Worm (Caenorhabditis elegans) whole organism, late embryonic: Measurements from ENCODE around the gene grl-22.

ENCODE experiments used
- C38D4.7 ChIP-seq: fragments of 200-800 bp; sonication (Bioruptor generic); optimal IDR thresholded peaks from 2 replicates; lab custom pipeline; 2018; ENCODE audit warnings: mild to moderate bottlenecking, missing genetic modification characterization, moderate library complexity, missing compliant biosample characterization
- F13H6.1 ChIP-seq: sonication (generic microtip); optimal IDR thresholded peaks from 2 replicates; lab custom pipeline; 2016; ENCODE audit warnings: missing genetic modification characterization, missing compliant biosample characterization
- K02D7.2 ChIP-seq: sonication (generic microtip); optimal IDR thresholded peaks from 2 replicates; lab custom pipeline; 2017; ENCODE audit warnings: mild to moderate bottlenecking, missing genetic modification characterization, missing compliant biosample characterization
- K09A11.1 ChIP-seq: sonication (generic microtip); optimal IDR thresholded peaks from 2 replicates; lab custom pipeline; 2017; ENCODE audit warnings: antibody characterized with exemption, mild to moderate bottlenecking, missing genetic modification characterization, missing compliant biosample characterization; ENCODE audit not compliant: insufficient read depth
- ama-1 ChIP-seq: fragments of 150-350 bp; optimal IDR thresholded peaks from 2 replicates; lab custom pipeline; 2014
- ceh-14 ChIP-seq: sonication (generic microtip); optimal IDR thresholded peaks from 2 replicates; lab custom pipeline; 2016; ENCODE audit warnings: missing genotype, missing genetic modification characterization, missing compliant biosample characterization
- ceh-19 ChIP-seq: fragments of 200-800 bp; sonication (Bioruptor generic); optimal IDR thresholded peaks from 2 replicates; lab custom pipeline; 2018; ENCODE audit warnings: mild to moderate bottlenecking, missing genetic modification characterization, missing compliant biosample characterization
- ceh-2 ChIP-seq: sonication (generic microtip); optimal IDR thresholded peaks from 2 replicates; lab custom pipeline; 2016; ENCODE audit warnings: missing genotype, missing genetic modification characterization, missing compliant biosample characterization
- ceh-24 ChIP-seq: sonication (generic microtip); optimal IDR thresholded peaks from 2 replicates; lab custom pipeline; 2016; ENCODE audit warnings: mild to moderate bottlenecking, missing genetic modification characterization, missing compliant biosample characterization
- ceh-30 ChIP-seq: fragments of 150-350 bp; optimal IDR thresholded peaks from 2 replicates; lab custom pipeline; 2014; ENCODE audit warnings: missing biosample characterization, missing genetic modification characterization
- ceh-31 ChIP-seq: sonication (generic microtip); optimal IDR thresholded peaks from 2 replicates; lab custom pipeline; 2016; ENCODE audit warnings: missing genetic modification characterization, missing compliant biosample characterization
- ceh-34 ChIP-seq: sonication (generic microtip); optimal IDR thresholded peaks from 2 replicates; lab custom pipeline; 2016; ENCODE audit warnings: mild to moderate bottlenecking, missing genetic modification characterization, missing compliant biosample characterization
- ceh-48 ChIP-seq: sonication (generic microtip); optimal IDR thresholded peaks from 2 replicates; lab custom pipeline; 2016; ENCODE audit warnings: missing genetic modification characterization, inconsistent platforms, missing compliant biosample characterization
- ceh-6 ChIP-seq: fragments of 200-800 bp; sonication (Bioruptor generic); optimal IDR thresholded peaks from 2 replicates; lab custom pipeline; 2018; ENCODE audit warnings: mild to moderate bottlenecking, missing genetic modification characterization, missing compliant biosample characterization
- ceh-9 ChIP-seq: sonication (generic microtip); optimal IDR thresholded peaks from 2 replicates; lab custom pipeline; 2016; ENCODE audit warnings: mild to moderate bottlenecking, missing genetic modification characterization, inconsistent platforms, missing compliant biosample characterization
- dmd-4 ChIP-seq: sonication (generic microtip); optimal IDR thresholded peaks from 2 replicates; lab custom pipeline; 2016; ENCODE audit warnings: borderline replicate concordance, missing genetic modification characterization, missing compliant biosample characterization
- fkh-10 ChIP-seq: fragments of 150-350 bp; optimal IDR thresholded peaks from 2 replicates; lab custom pipeline; 2014; ENCODE audit warnings: missing biosample characterization, missing genetic modification reagents, missing genetic modification characterization
- fkh-6 ChIP-seq: sonication (generic microtip); optimal IDR thresholded peaks from 2 replicates; lab custom pipeline; 2016; ENCODE audit warnings: missing genetic modification characterization, missing compliant biosample characterization
- gmeb-2 ChIP-seq: sonication (generic microtip); optimal IDR thresholded peaks from 2 replicates; lab custom pipeline; 2016; ENCODE audit warnings: missing genetic modification characterization, inconsistent platforms, missing compliant biosample characterization
- hlh-13 ChIP-seq: fragments of 200-800 bp; sonication (Bioruptor generic); optimal IDR thresholded peaks from 2 replicates; lab custom pipeline; 2018; ENCODE audit warnings: mild to moderate bottlenecking, missing genetic modification characterization, missing compliant biosample characterization
- hlh-15 ChIP-seq: sonication (generic microtip); optimal IDR thresholded peaks from 2 replicates; lab custom pipeline; 2016; ENCODE audit warnings: missing genetic modification characterization, missing compliant biosample characterization
- hlh-6 ChIP-seq: sonication (generic microtip); optimal IDR thresholded peaks from 2 replicates; lab custom pipeline; 2016; ENCODE audit warnings: missing genotype, missing genetic modification characterization, missing compliant biosample characterization
- hlh-8 ChIP-seq: sonication (generic microtip); optimal IDR thresholded peaks from 2 replicates; lab custom pipeline; 2016; ENCODE audit warnings: missing genotype, missing genetic modification characterization, missing compliant biosample characterization
- mec-3 ChIP-seq: sonication (generic microtip); optimal IDR thresholded peaks from 2 replicates; lab custom pipeline; 2016; ENCODE audit warnings: borderline replicate concordance, missing genetic modification characterization, missing compliant biosample characterization
- nhr-11 ChIP-seq: fragments of 150-350 bp; optimal IDR thresholded peaks from 2 replicates; lab custom pipeline; 2014; ENCODE audit warnings: missing biosample characterization, missing genetic modification characterization
- nhr-232 ChIP-seq: sonication (generic microtip); optimal IDR thresholded peaks from 2 replicates; lab custom pipeline; 2016; ENCODE audit warnings: missing genetic modification characterization, missing compliant biosample characterization
- npax-4 ChIP-seq: sonication (generic microtip); optimal IDR thresholded peaks from 2 replicates; lab custom pipeline; 2016; ENCODE audit warnings: missing genetic modification characterization, missing compliant biosample characterization
- pat-9 ChIP-seq: fragments of 200-800 bp; sonication (Bioruptor generic); optimal IDR thresholded peaks from 2 replicates; lab custom pipeline; 2018; ENCODE audit warnings: mild to moderate bottlenecking, missing genetic modification characterization, moderate library complexity, missing compliant biosample characterization
- pha-2 ChIP-seq: sonication (generic microtip); optimal IDR thresholded peaks from 2 replicates; lab custom pipeline; 2017; ENCODE audit warnings: mild to moderate bottlenecking, missing genetic modification characterization, missing compliant biosample characterization
- pqm-1 ChIP-seq: sonication (generic microtip); optimal IDR thresholded peaks from 2 replicates; lab custom pipeline; 2016; ENCODE audit warnings: missing genetic modification characterization, missing compliant biosample characterization
- ref-2 ChIP-seq: sonication (generic microtip); optimal IDR thresholded peaks from 2 replicates; lab custom pipeline; 2016; ENCODE audit warnings: missing genetic modification characterization, missing compliant biosample characterization
- rnt-1 ChIP-seq: sonication (generic microtip); optimal IDR thresholded peaks from 2 replicates; lab custom pipeline; 2016; ENCODE audit warnings: missing genetic modification characterization, missing compliant biosample characterization
- tbx-7 ChIP-seq: sonication (generic microtip); optimal IDR thresholded peaks from 2 replicates; lab custom pipeline; 2016; ENCODE audit warnings: missing genotype, missing genetic modification characterization, missing compliant biosample characterization
- unc-3 ChIP-seq, 2 experiments: fragments of 200-800 bp in 1 of 2; sonication (Bioruptor generic) in 1 of 2; sonication (generic microtip) in 1 of 2; conservative IDR thresholded peaks in 1 of 2; optimal IDR thresholded peaks in 1 of 2; 2 replicates each; pipeline versions ENCODE4 v1.3.6 to Lab custom; 2016 to 2022; ENCODE audit warnings: missing compliant biosample characterization in 2 of 2, missing genetic modification characterization in 2 of 2, missing genetic modification reagents in 1 of 2
- unc-42 ChIP-seq: sonication (generic microtip); optimal IDR thresholded peaks from 2 replicates; lab custom pipeline; 2016; ENCODE audit warnings: missing genotype, missing genetic modification characterization, missing compliant biosample characterization
- unc-55 ChIP-seq: sonication (generic microtip); optimal IDR thresholded peaks from 2 replicates; lab custom pipeline; 2017; ENCODE audit warnings: missing biosample characterization, missing genetic modification reagents, missing genetic modification characterization
- zip-5 ChIP-seq: sonication (generic microtip); optimal IDR thresholded peaks from 2 replicates; lab custom pipeline; 2016; ENCODE audit warnings: missing genetic modification characterization, missing compliant biosample characterization

The grl-22 gene

DNA sequence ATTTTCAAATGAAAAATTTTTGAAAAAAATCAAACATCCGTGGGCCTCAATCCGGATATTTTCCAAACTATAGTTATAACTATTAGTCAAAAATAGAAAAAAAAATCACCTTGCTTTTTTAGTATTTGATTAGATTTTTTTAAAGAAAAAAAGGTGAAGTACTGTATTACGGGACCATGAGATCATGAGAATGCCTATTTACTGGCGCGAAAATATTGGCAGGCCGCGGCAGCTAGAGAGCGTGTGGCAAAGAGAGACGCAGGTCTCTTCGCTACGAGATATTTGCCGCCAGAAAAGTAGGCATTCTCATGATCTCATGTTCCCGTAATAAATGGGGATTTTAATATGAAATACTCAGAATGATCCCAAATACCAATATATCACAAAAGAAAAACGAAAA, 8.8 kb downstream of the grl-22 start:
- TF ChIP-seq npax-4 = no peak
- TF ChIP-seq hlh-8 (tag; lab: Kevin White, UChicago) = no peak
- no peak for TF ChIP-seq F13H6.1
- TF ChIP-seq gmeb-2 (tag; lab: Kevin White, UChicago) = no peak
- TF ChIP-seq ceh-14 = no peak
- no peak for TF ChIP-seq mec-3 (tag; lab: Kevin White, UChicago)
- TF ChIP-seq ceh-19 (GFP tag; lab: Kevin White, UChicago) = no peak
- TF ChIP-seq nhr-11 (tag; lab: Kevin White, UChicago) = no peak
- TF ChIP-seq K02D7.2 (tag; lab: Kevin White, UChicago) = no peak
- TF ChIP-seq ref-2 (tag; lab: Kevin White, UChicago) = no peak
- TF ChIP-seq dmd-4 (tag; lab: Kevin White, UChicago) = no peak
- TF ChIP-seq pha-2 (tag; lab: Kevin White, UChicago) = no peak
- TF ChIP-seq ceh-24 (tag; lab: Kevin White, UChicago) = no peak
- no peak for TF ChIP-seq ceh-34
- no peak for TF ChIP-seq rnt-1 (tag; lab: Kevin White, UChicago)
- no peak for TF ChIP-seq unc-42

DNA sequence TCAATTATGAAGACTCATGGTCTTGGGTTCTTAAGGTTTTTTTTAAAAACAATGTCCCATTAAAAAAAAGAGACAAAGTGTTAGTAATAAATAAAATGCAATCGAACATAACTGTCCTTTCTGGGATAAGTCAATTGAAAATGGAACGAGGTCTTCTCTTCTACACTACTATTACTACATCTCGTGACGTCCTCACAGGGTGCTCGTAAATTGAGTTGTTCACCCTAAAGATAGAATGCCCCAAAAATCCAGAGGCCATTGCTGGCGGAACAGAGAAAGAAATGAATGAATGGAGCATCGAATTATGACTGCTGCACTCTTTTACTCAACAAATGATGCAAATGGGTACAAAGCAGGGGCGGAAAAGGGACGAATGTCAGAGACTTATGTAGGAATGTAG, 11.4 kb downstream of the grl-22 start:
- TF ChIP-seq mec-3 (tag; lab: Kevin White, UChicago) = no peak
- peak; percentile 80 for TF ChIP-seq unc-42

DNA sequence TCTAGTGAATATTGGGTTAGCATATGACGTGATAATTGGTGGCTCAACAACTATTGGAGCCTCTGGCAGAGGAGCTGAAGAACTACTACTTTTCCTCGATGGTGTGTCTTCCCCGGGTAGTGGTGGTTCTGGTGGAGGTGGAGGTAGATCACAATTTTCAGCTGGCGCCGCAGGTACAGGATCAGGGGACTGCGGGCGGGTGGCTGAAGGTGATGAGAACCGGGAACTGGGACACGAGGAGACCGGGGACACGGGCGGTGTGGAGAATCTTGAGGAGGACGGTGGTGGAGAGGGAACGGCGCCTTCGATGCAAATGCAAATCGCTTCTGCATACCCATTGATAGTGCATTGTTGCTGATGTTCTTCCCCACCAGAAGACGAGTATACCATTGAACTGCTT, 18.1 kb downstream of the grl-22 start:
- no peak for TF ChIP-seq fkh-6 (tag; lab: Kevin White, UChicago)
- no peak for TF ChIP-seq unc-3 (GFP tag; conservative IDR thresholded peaks at IDR 0.05; lab: Robert Waterston, UW)
- TF ChIP-seq unc-3 (tag; optimal IDR thresholded peaks at IDR 0.05; lab: Kevin White, UChicago) = no peak
- no peak for TF ChIP-seq nhr-232 (tag; lab: Kevin White, UChicago)
- no peak for TF ChIP-seq ceh-9 (tag; lab: Kevin White, UChicago)
- TF ChIP-seq rnt-1 (tag; lab: Kevin White, UChicago) = no peak
- TF ChIP-seq hlh-6 (tag; lab: Kevin White, UChicago) = no peak

DNA sequence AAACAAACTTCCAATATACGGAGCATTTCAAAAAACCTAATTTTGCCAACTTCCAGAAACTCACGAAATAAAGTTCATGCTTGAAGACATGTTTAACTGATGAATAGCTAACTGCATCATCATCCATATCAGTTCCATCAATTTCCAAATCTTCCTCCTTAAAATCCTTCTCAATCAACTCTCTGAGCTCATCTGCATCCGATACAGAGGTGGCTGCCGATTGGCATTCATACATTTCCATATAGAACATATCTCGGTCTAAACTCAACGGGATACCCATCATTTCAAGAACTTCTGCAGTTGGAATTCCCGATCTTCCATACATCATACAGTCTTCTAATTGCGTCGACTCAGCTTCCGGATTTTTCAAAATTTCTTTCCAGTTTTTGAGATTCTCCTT, 24.4 kb downstream of the grl-22 start:
- TF ChIP-seq pat-9 = no peak
- TF ChIP-seq unc-3 (GFP tag; conservative IDR thresholded peaks at IDR 0.05; lab: Robert Waterston, UW) = no peak
- TF ChIP-seq unc-3 (tag; optimal IDR thresholded peaks at IDR 0.05; lab: Kevin White, UChicago) = no peak
- no peak for TF ChIP-seq tbx-7 (tag; lab: Kevin White, UChicago)
- TF ChIP-seq ceh-31 (tag; lab: Kevin White, UChicago) = no peak
- TF ChIP-seq C38D4.7 (GFP tag; lab: Kevin White, UChicago) = no peak
- TF ChIP-seq zip-5 (tag; lab: Kevin White, UChicago) = no peak
- no peak for TF ChIP-seq ceh-6
- no peak for TF ChIP-seq pqm-1 (tag; lab: Kevin White, UChicago)
- no peak for TF ChIP-seq ceh-48 (tag; lab: Kevin White, UChicago)
- TF ChIP-seq ceh-19 (GFP tag; lab: Kevin White, UChicago) = no peak
- no peak for TF ChIP-seq hlh-13 (GFP tag; lab: Kevin White, UChicago)
- no peak for TF ChIP-seq K09A11.1
- TF ChIP-seq F13H6.1 = no peak
- TF ChIP-seq ceh-34 = no peak
- no peak for TF ChIP-seq hlh-6 (tag; lab: Kevin White, UChicago)
- no peak for TF ChIP-seq ceh-30 (tag; lab: Kevin White, UChicago)

DNA sequence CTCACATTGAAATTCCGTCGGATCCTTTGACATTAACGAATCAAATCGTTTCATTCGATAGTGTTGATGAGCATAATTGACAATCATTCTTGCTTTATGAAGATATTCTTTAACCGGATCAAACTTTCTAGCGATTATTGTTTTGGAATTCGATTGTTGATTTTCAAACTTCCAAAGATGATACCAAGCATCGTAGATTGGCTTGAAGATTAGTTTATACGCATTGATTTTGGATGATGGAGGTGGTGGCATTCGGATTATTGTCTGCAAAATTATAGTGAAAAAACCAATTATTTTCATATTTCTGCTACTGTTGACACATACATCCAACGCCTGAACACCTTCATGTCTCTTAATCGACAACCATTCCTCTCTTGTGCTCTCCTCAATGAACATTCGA, 25.7 kb downstream of the grl-22 start:
- TF ChIP-seq hlh-15 (tag; lab: Kevin White, UChicago) (no peak), fkh-10 (no peak), ceh-19 (GFP tag; lab: Kevin White, UChicago) (no peak), ama-1 (lab: Kevin White, UChicago) (no peak), unc-55 (GFP tag; lab: Kevin White, UChicago) (no peak), ceh-2 (tag; lab: Kevin White, UChicago) (no peak), ceh-34 (no peak)
